Worm (Caenorhabditis elegans) whole organism, young adult: Measurements from ENCODE around the gene C06E1.7.

Experiments used
- F37B4.10 ChIP-seq: fragments of 200-800 bp; sonication (Bioruptor generic); IDR thresholded peaks from 2 replicates; pipeline ENCODE4 v1.3.6; 2022; ENCODE audit warnings: missing genetic modification characterization, missing compliant biosample characterization
- K11D2.4 ChIP-seq: fragments of 200-800 bp; sonication (Bioruptor generic); IDR thresholded peaks from 2 replicates; pipeline ENCODE4 v1.3.6; 2022; ENCODE audit warnings: missing genetic modification reagents, missing genetic modification characterization, missing compliant biosample characterization
- Y67H2A.10 ChIP-seq: fragments of 200-800 bp; sonication (Bioruptor generic); conservative IDR thresholded peaks from 2 replicates; pipeline ENCODE4 v1.3.6; 2022; ENCODE audit warnings: missing genetic modification reagents, missing genetic modification characterization, missing compliant biosample characterization
- ama-1 ChIP-seq, 3 experiments: fragments of 150-350 bp in 1 of 3; sonication (generic microtip) in 2 of 3; optimal IDR thresholded peaks; 2 replicates each; lab custom pipeline; 2014 to 2018; ENCODE audit warnings: missing biosample characterization in 2 of 3, missing genetic modification characterization in 2 of 3, missing genetic modification reagents in 2 of 3
- attf-6 ChIP-seq: fragments of 200-800 bp; sonication (Bioruptor generic); IDR thresholded peaks from 2 replicates; pipeline ENCODE4 v1.3.6; 2022; ENCODE audit warnings: missing genetic modification reagents, missing genetic modification characterization, missing compliant biosample characterization
- ceh-58 ChIP-seq: fragments of 200-800 bp; sonication (Bioruptor generic); IDR thresholded peaks from 2 replicates; pipeline ENCODE4 v1.3.6; 2022; ENCODE audit warnings: missing genetic modification characterization, missing compliant biosample characterization
- madf-8 ChIP-seq: fragments of 200-800 bp; sonication (Bioruptor generic); conservative IDR thresholded peaks from 2 replicates; pipeline ENCODE4 v1.3.6; 2022; ENCODE audit warnings: missing genetic modification reagents, missing genetic modification characterization, missing compliant biosample characterization
- mxl-1 ChIP-seq: sonication (generic microtip); optimal IDR thresholded peaks from 2 replicates; lab custom pipeline; 2016; ENCODE audit warnings: missing genetic modification characterization, missing compliant biosample characterization
- nhr-179 ChIP-seq: sonication (generic microtip); optimal IDR thresholded peaks from 2 replicates; lab custom pipeline; 2016; ENCODE audit warnings: mild to moderate bottlenecking, missing genetic modification characterization, missing compliant biosample characterization
- pha-4 ChIP-seq: fragments of 150-350 bp; sonication (generic microtip); optimal IDR thresholded peaks from 2 replicates; lab custom pipeline; 2014; ENCODE audit warnings: missing biosample characterization, missing genetic modification reagents, missing genetic modification characterization
- snpc-4 ChIP-seq, 5 experiments: fragments of 150-350 bp in 1 of 5; sonication (generic microtip) in 4 of 5; optimal IDR thresholded peaks; 2 replicates each; lab custom pipeline; 2014 to 2018; ENCODE audit warnings: missing genetic modification characterization in 5 of 5, missing biosample characterization in 3 of 5, antibody characterized with exemption in 2 of 5, mild to moderate bottlenecking in 2 of 5, missing compliant biosample characterization in 2 of 5, missing genotype in 2 of 5, moderate library complexity in 2 of 5, missing genetic modification reagents in 1 of 5
- tlf-1 ChIP-seq: fragments of 200-800 bp; sonication (Bioruptor generic); optimal IDR thresholded peaks from 2 replicates; lab custom pipeline; 2018; ENCODE audit warnings: mild to moderate bottlenecking, missing genetic modification characterization, missing compliant biosample characterization
- unc-62 ChIP-seq: fragments of 150-350 bp; optimal IDR thresholded peaks from 2 replicates; lab custom pipeline; 2014; ENCODE audit warnings: missing biosample characterization, missing genetic modification reagents, missing genetic modification characterization
- ztf-25 ChIP-seq: fragments of 200-800 bp; sonication (Bioruptor generic); IDR thresholded peaks from 2 replicates; pipeline ENCODE4 v1.3.6; 2022; ENCODE audit warnings: missing genetic modification reagents, missing genetic modification characterization, missing compliant biosample characterization

ce11 chrIII:8593620-8594019 is at the start of gene C06E1.7:
- no peak for TF ChIP-seq snpc-4 (GFP tag; optimal IDR thresholded peaks at IDR 0.05; lab: Kevin White, UChicago)
- no peak for TF ChIP-seq snpc-4 (tag; optimal IDR thresholded peaks at IDR 0.05; lab: Kevin White, UChicago)
- no peak for TF ChIP-seq unc-62 (GFP tag; lab: Kevin White, UChicago)
- TF ChIP-seq Y67H2A.10 (GFP tag; lab: Robert Waterston, UW): no peak
- no peak for TF ChIP-seq tlf-1 (GFP tag; lab: Kevin White, UChicago)
- TF ChIP-seq attf-6: no peak
- no peak for TF ChIP-seq nhr-179 (tag; lab: Kevin White, UChicago)
- TF ChIP-seq F37B4.10 (GFP tag; lab: Robert Waterston, UW): no peak
- no peak for TF ChIP-seq pha-4 (tag; lab: Kevin White, UChicago)
- TF ChIP-seq ceh-58 (GFP tag; lab: Robert Waterston, UW): no peak
- no peak for TF ChIP-seq mxl-1 (tag; lab: Kevin White, UChicago)
- no peak for TF ChIP-seq ztf-25 (GFP tag; lab: Robert Waterston, UW)
- no peak for TF ChIP-seq ama-1 (optimal IDR thresholded peaks at IDR 0.05; lab: Kevin White, UChicago)
- TF ChIP-seq ama-1 (GFP tag; optimal IDR thresholded peaks at IDR 0.05; lab: Kevin White, UChicago): no peak
- no peak for TF ChIP-seq K11D2.4 (GFP tag; lab: Robert Waterston, UW)
- TF ChIP-seq madf-8 (GFP tag; lab: Robert Waterston, UW): no peak
